7 worm cellular contexts compared by ENCODE assay signal in the genomic region with DNA sequence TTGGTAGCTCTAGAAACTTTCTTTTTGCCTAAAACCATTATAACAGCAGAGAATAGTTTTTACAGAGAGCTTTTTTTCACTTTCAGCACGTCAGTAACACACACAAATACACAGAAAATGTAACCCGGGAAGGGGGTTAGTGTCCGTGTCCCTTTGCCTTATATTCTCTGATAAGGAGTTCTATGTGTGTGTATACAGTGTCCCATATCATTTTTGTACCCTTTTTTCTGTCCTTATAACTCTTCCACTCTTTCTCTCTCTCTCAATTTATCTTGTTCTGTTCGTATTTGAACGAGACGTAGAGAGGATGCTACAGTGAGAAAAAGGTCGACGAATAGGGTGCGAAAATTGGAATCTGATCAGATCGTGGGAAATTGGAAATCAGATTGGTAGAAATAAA.
TF ChIP-seq lines count a peak whose summit lies in the region.

No protein-coding gene starts in this region.

TF ChIP-seq in whole organism, L1 larva, 84 proteins besides CTCF, POLR2A, EP300 and RAD21 (continues in another document):
- TF ChIP-seq efl-1 (optimal IDR thresholded peaks at IDR 0.05; lab: Kevin White, UChicago) (no peak), efl-1 (GFP tag; optimal IDR thresholded peaks at IDR 0.05 in 1 of 2; lab: Kevin White, UChicago) (peak in 1 of 2 experiments; percentile 7), xbp-1 (tag; optimal IDR thresholded peaks at IDR 0.05; lab: Kevin White, UChicago) (no peak), C04F5.9 (tag; optimal IDR thresholded peaks at IDR 0.05; lab: Kevin White, UChicago) (no peak), nhr-237 (tag; optimal IDR thresholded peaks at IDR 0.05; lab: Kevin White, UChicago) (no peak), blmp-1 (tag; optimal IDR thresholded peaks at IDR 0.05; lab: Kevin White, UChicago) (no peak), fkh-8 (tag; optimal IDR thresholded peaks at IDR 0.05; lab: Kevin White, UChicago) (no peak), elt-2 (tag; optimal IDR thresholded peaks at IDR 0.05; lab: Kevin White, UChicago) (peak; percentile 77), jun-1 (tag; optimal IDR thresholded peaks at IDR 0.05; lab: Kevin White, UChicago) (no peak), ceh-63 (GFP tag; optimal IDR thresholded peaks at IDR 0.05; lab: Kevin White, UChicago) (no peak), efl-3 (GFP tag; optimal IDR thresholded peaks at IDR 0.05; lab: Kevin White, UChicago) (no peak), ceh-82 (tag; optimal IDR thresholded peaks at IDR 0.05; lab: Kevin White, UChicago) (no peak), mdl-1 (tag; optimal IDR thresholded peaks at IDR 0.05; lab: Kevin White, UChicago) (no peak)

TF ChIP-seq in whole organism, L2 larva, 48 proteins besides CTCF, POLR2A, EP300 and RAD21:
- peak; percentile 30 for TF ChIP-seq sma-9 (GFP tag; optimal IDR thresholded peaks at IDR 0.05; lab: Kevin White, UChicago)
- no peak for TF ChIP-seq sma-9 (tag; optimal IDR thresholded peaks at IDR 0.05; lab: Kevin White, UChicago)
- TF ChIP-seq ztf-11 (tag; optimal IDR thresholded peaks at IDR 0.05; lab: Kevin White, UChicago): no peak
- no peak for TF ChIP-seq ceh-16 (tag; optimal IDR thresholded peaks at IDR 0.05; lab: Kevin White, UChicago)
- peak; percentile 89 for TF ChIP-seq fos-1 (tag; optimal IDR thresholded peaks at IDR 0.05; lab: Kevin White, UChicago)
- TF ChIP-seq unc-39 (tag; optimal IDR thresholded peaks at IDR 0.05; lab: Kevin White, UChicago): no peak
- no peak for TF ChIP-seq nhr-237 (tag; optimal IDR thresholded peaks at IDR 0.05; lab: Kevin White, UChicago)

TF ChIP-seq in whole organism, L3 larva, 47 proteins besides CTCF, POLR2A, EP300 and RAD21:
- TF ChIP-seq fkh-10 (GFP tag; optimal IDR thresholded peaks at IDR 0.05; lab: Kevin White, UChicago): no peak
- peak; percentile 71 for TF ChIP-seq pqm-1 (tag; optimal IDR thresholded peaks at IDR 0.05; lab: Kevin White, UChicago)
- peak; percentile 85 for TF ChIP-seq elt-2 (tag; optimal IDR thresholded peaks at IDR 0.05; lab: Kevin White, UChicago)
- TF ChIP-seq pha-4 (tag; optimal IDR thresholded peaks at IDR 0.05; lab: Kevin White, UChicago): peak; percentile 36
- no peak for TF ChIP-seq tbx-2 (tag; optimal IDR thresholded peaks at IDR 0.05; lab: Kevin White, UChicago)

TF ChIP-seq in whole organism, L4 larva, 104 proteins besides CTCF, POLR2A, EP300 and RAD21 (continues in another document):
- TF ChIP-seq egl-43 (GFP tag; IDR thresholded peaks at IDR 0.05; lab: Robert Waterston, UW) (no peak), nhr-28 (tag; optimal IDR thresholded peaks at IDR 0.05; lab: Kevin White, UChicago) (peak; percentile 91), nhr-11 (tag; optimal IDR thresholded peaks at IDR 0.05; lab: Kevin White, UChicago) (no peak), D1046.2 (GFP tag; IDR thresholded peaks at IDR 0.05; lab: Robert Waterston, UW) (no peak), Y75B8A.6 (GFP tag; IDR thresholded peaks at IDR 0.05; lab: Robert Waterston, UW) (no peak), dmd-9 (GFP tag; IDR thresholded peaks at IDR 0.05; lab: Robert Waterston, UW) (no peak), lin-29 (GFP tag; IDR thresholded peaks at IDR 0.05; lab: Robert Waterston, UW) (no peak), tag-97 (GFP tag; IDR thresholded peaks at IDR 0.05; lab: Robert Waterston, UW) (no peak), gei-8 (GFP tag; optimal IDR thresholded peaks at IDR 0.05; lab: Kevin White, UChicago) (no peak), dmd-6 (GFP tag; IDR thresholded peaks at IDR 0.05; lab: Robert Waterston, UW) (peak; percentile 61), R02D3.7 (tag; optimal IDR thresholded peaks at IDR 0.05; lab: Kevin White, UChicago) (no peak), aly-2 (tag; optimal IDR thresholded peaks at IDR 0.05; lab: Kevin White, UChicago) (no peak), ZK337.2 (GFP tag; IDR thresholded peaks at IDR 0.05; lab: Robert Waterston, UW) (no peak), duxl-1 (tag; optimal IDR thresholded peaks at IDR 0.05; lab: Kevin White, UChicago; ENCODE audit: poor library complexity) (no peak), jun-1 (tag; optimal IDR thresholded peaks at IDR 0.05; lab: Kevin White, UChicago) (no peak), F44E2.7 (GFP tag; IDR thresholded peaks at IDR 0.05; lab: Robert Waterston, UW) (no peak), arid-1 (GFP tag; conservative IDR thresholded peaks at IDR 0.05; lab: Robert Waterston, UW) (no peak)

TF ChIP-seq in whole organism, late embryonic, 69 proteins besides CTCF, POLR2A, EP300 and RAD21:
- TF ChIP-seq K02D7.2 (tag; optimal IDR thresholded peaks at IDR 0.05; lab: Kevin White, UChicago) (no peak), elt-2 (tag; optimal IDR thresholded peaks at IDR 0.05; lab: Kevin White, UChicago) (peak; percentile 49)

TF ChIP-seq in whole organism, midembryonic, 9 proteins besides CTCF, POLR2A, EP300 and RAD21:
- no peak for TF ChIP-seq ztf-29 (GFP tag; IDR thresholded peaks at IDR 0.05; lab: Robert Waterston, UW)
- 0 out of 2 replicates have a peak, but pooled peaks have one; percentile 28 for TF ChIP-seq ztf-23 (GFP tag; IDR thresholded peaks at IDR 0.05; lab: Robert Waterston, UW)
TF ChIP-seq in whole organism, midembryonic: peak in this region for 1.

TF ChIP-seq in whole organism, young adult, 124 proteins besides CTCF, POLR2A, EP300 and RAD21:
- TF ChIP-seq madf-8 (GFP tag; conservative IDR thresholded peaks at IDR 0.05; lab: Robert Waterston, UW) (no peak), nhr-80 (tag; optimal IDR thresholded peaks at IDR 0.05; lab: Kevin White, UChicago) (peak; percentile 86), ceh-27 (GFP tag; optimal IDR thresholded peaks at IDR 0.05; lab: Kevin White, UChicago) (no peak), ets-4 (GFP tag; optimal IDR thresholded peaks at IDR 0.05; lab: Kevin White, UChicago) (peak; percentile 69), cebp-1 (GFP tag; IDR thresholded peaks at IDR 0.05; lab: Robert Waterston, UW) (no peak), cebp-1 (tag; optimal IDR thresholded peaks at IDR 0.05; lab: Kevin White, UChicago) (peak; percentile 34)
